Fruit fly (Drosophila melanogaster) S2 (cell line): ENCODE results near the gene hng3.

Source experiments
- CG8478 ChIP-seq: fragments of >200 bp; optimal IDR thresholded peaks from 2 replicates; lab custom pipeline; 2018
- CTCF ChIP-seq, 2 experiments: fragments of >200 bp; optimal IDR thresholded peaks; 2 replicates each; lab custom pipeline; 2018

- TF ChIP-seq CTCF (optimal IDR thresholded peaks at IDR 0.05; lab: Kevin White, UChicago) (peak in 1 of 2 experiments; percentile 3), CG8478 (lab: Kevin White, UChicago) (no peak)
Measured at dm6 chr3L:690031-690686, 65.1 kb downstream of the hng3 start, which contains the start of the genes CG32483 and RabX6.
